Fruit fly (Drosophila melanogaster) whole organism, embryonic: Measurements from ENCODE around the gene AsnRS.

Experiments
- CG10979 ChIP-seq: fragments of 200-800 bp; sonication (Bioruptor generic); optimal IDR thresholded peaks from 2 replicates; lab custom pipeline; 2018; ENCODE audit warnings: missing biosample characterization, mild to moderate bottlenecking, missing genetic modification characterization, moderate library complexity
- CG11695 ChIP-seq: fragments of 200-800 bp; sonication (Bioruptor generic); IDR thresholded peaks from 3 replicates; pipeline ENCODE4 v1.3.6; 2022; ENCODE audit warnings: missing biosample characterization, missing genetic modification characterization
- CG14050 ChIP-seq: fragments of 200-800 bp; sonication (Bioruptor generic); IDR thresholded peaks from 3 replicates; pipeline ENCODE4 v1.3.6; 2022; ENCODE audit warnings: missing biosample characterization, missing genetic modification characterization
- D19A ChIP-seq: fragments of 200-800 bp; optimal IDR thresholded peaks from 3 replicates; lab custom pipeline; 2019; ENCODE audit warnings: missing biosample characterization, mild to moderate bottlenecking, missing genetic modification characterization, moderate library complexity
- az2 ChIP-seq: fragments of 200-800 bp; sonication (Bioruptor generic); optimal IDR thresholded peaks from 3 replicates; lab custom pipeline; 2016; ENCODE audit warnings: missing biosample characterization, missing genetic modification characterization
- bbx ChIP-seq: fragments of 200-800 bp; sonication (Bioruptor generic); IDR thresholded peaks from 2 replicates; pipeline ENCODE4 v1.3.6; 2022; ENCODE audit warnings: missing biosample characterization, missing genetic modification characterization; ENCODE audit not compliant: partially characterized antibody
- sd ChIP-seq: fragments of 200-800 bp; sonication (Bioruptor generic); optimal IDR thresholded peaks from 3 replicates; lab custom pipeline; 2018; ENCODE audit warnings: missing biosample characterization, mild to moderate bottlenecking, missing genetic modification characterization, moderate library complexity
- tap ChIP-seq: fragments of 200-800 bp; optimal IDR thresholded peaks from 3 replicates; lab custom pipeline; 2019; ENCODE audit warnings: missing biosample characterization, mild to moderate bottlenecking, missing genetic modification characterization, moderate library complexity
- tgo ChIP-seq: fragments of 200-800 bp; sonication (Bioruptor generic); IDR thresholded peaks from 3 replicates; pipeline ENCODE4 v1.3.6; 2022; ENCODE audit warnings: missing biosample characterization, missing genetic modification characterization
- tll ChIP-seq, 2 experiments: fragments of 200-800 bp in 1 of 2; fragments of >200 bp in 1 of 2; sonication (Bioruptor generic) in 1 of 2; optimal IDR thresholded peaks; 2 replicates each; lab custom pipeline; 2017 to 2019; ENCODE audit warnings: missing biosample characterization in 2 of 2, missing genetic modification characterization in 2 of 2, mild to moderate bottlenecking in 1 of 2, moderate library complexity in 1 of 2

- TF ChIP-seq CG11695 (no peak), tll (GFP tag; optimal IDR thresholded peaks at IDR 0.05; lab: Kevin White, UChicago) (no peak), CG10979 (tag; lab: Kevin White, UChicago) (no peak), tap (tag; lab: Kevin White, UChicago) (no peak), CG14050 (GFP tag; lab: Robert Waterston, UW) (no peak), az2 (no peak), D19A (tag; lab: Kevin White, UChicago) (no peak), sd (tag; lab: Kevin White, UChicago) (no peak), tgo (GFP tag; lab: Robert Waterston, UW) (no peak), bbx (GFP tag; lab: Robert Waterston, UW) (no peak)
These were observed 2.6 kb upstream of the AsnRS start for dm6 chr2L:19134366-19134689.
